Fruit fly (Drosophila melanogaster): ENCODE measurements around the gene CG14313.
A peak's percentile ranks its signal among the peaks of the same experiment; 100 is the strongest.

- TF ChIP-seq toe (GFP tag; optimal IDR thresholded peaks at IDR 0.05) (no peak), CG1620 (GFP tag; optimal IDR thresholded peaks at IDR 0.05) (no peak), bab1 (GFP tag; optimal IDR thresholded peaks at IDR 0.05) (peak; percentile 35), CG11617 (GFP tag; optimal IDR thresholded peaks at IDR 0.05) (peak; percentile 30), kay (GFP tag; ENCODE audit: borderline replicate concordance) (no peak), cic (GFP tag; optimal IDR thresholded peaks at IDR 0.05) (no peak), cnc (optimal IDR thresholded peaks at IDR 0.05) (no peak), Clk (GFP tag; optimal IDR thresholded peaks at IDR 0.05) (no peak), tj (GFP tag; optimal IDR thresholded peaks at IDR 0.05) (peak; percentile 28), CG5204 (GFP tag; optimal IDR thresholded peaks at IDR 0.05) (no peak), CG14711 (tag; optimal IDR thresholded peaks at IDR 0.05) (peak; percentile 90), CG12768 (GFP tag; optimal IDR thresholded peaks at IDR 0.05) (peak; percentile 49), ovo (GFP tag; optimal IDR thresholded peaks at IDR 0.05) (no peak), CG33017 (tag; optimal IDR thresholded peaks at IDR 0.05) (no peak)
Observed at dm6 chr3R:18226043-18226808, 34.5 kb upstream of the CG14313 start, which contains the start of the genes CG7168 and Mdh2.
